Worm (Caenorhabditis elegans) whole organism, young adult: ENCODE results near the gene pcrg-1.

ENCODE experiments used
- F33H1.4 ChIP-seq: fragments of 200-800 bp; sonication (Bioruptor generic); IDR thresholded peaks from 2 replicates; pipeline ENCODE4 v1.3.6; 2022; ENCODE audit warnings: missing genetic modification reagents, missing genetic modification characterization, missing compliant biosample characterization
- F39B2.1 ChIP-seq: fragments of 200-800 bp; sonication (Bioruptor generic); IDR thresholded peaks from 2 replicates; pipeline ENCODE4 v1.3.6; 2022; ENCODE audit warnings: missing genetic modification reagents, missing genetic modification characterization, missing compliant biosample characterization
- F57C9.4 ChIP-seq: sonication (generic microtip); optimal IDR thresholded peaks from 2 replicates; lab custom pipeline; 2017; ENCODE audit warnings: mild to moderate bottlenecking, missing genetic modification characterization, missing compliant biosample characterization
- K11D2.4 ChIP-seq: fragments of 200-800 bp; sonication (Bioruptor generic); IDR thresholded peaks from 2 replicates; pipeline ENCODE4 v1.3.6; 2022; ENCODE audit warnings: missing genetic modification reagents, missing genetic modification characterization, missing compliant biosample characterization
- K12H6.12 ChIP-seq: fragments of 200-800 bp; sonication (Bioruptor generic); optimal IDR thresholded peaks from 2 replicates; lab custom pipeline; 2018; ENCODE audit warnings: mild to moderate bottlenecking, missing genetic modification characterization, missing compliant biosample characterization
- akir-1 ChIP-seq: fragments of 200-800 bp; sonication (Bioruptor generic); optimal IDR thresholded peaks from 2 replicates; lab custom pipeline; 2018; ENCODE audit warnings: mild to moderate bottlenecking, missing genetic modification characterization, moderate library complexity, missing compliant biosample characterization
- atf-7 ChIP-seq: sonication (generic microtip); optimal IDR thresholded peaks from 2 replicates; lab custom pipeline; 2017; ENCODE audit warnings: mild to moderate bottlenecking, missing genetic modification characterization, missing compliant biosample characterization
- attf-3 ChIP-seq: fragments of 200-800 bp; sonication (Bioruptor generic); conservative IDR thresholded peaks from 2 replicates; pipeline ENCODE4 v1.3.6; 2022; ENCODE audit warnings: missing genetic modification reagents, missing genetic modification characterization, missing compliant biosample characterization
- cebp-1 ChIP-seq, 2 experiments: fragments of 200-800 bp in 1 of 2; sonication (Bioruptor generic) in 1 of 2; sonication (generic microtip) in 1 of 2; IDR thresholded peaks in 1 of 2; optimal IDR thresholded peaks in 1 of 2; 2 replicates each; pipeline versions ENCODE4 v1.3.6 to Lab custom; 2017 to 2022; ENCODE audit warnings: missing compliant biosample characterization in 2 of 2, missing genetic modification characterization in 2 of 2, mild to moderate bottlenecking in 1 of 2, missing genetic modification reagents in 1 of 2, moderate library complexity in 1 of 2
- ceh-40 ChIP-seq: fragments of 200-800 bp; sonication (Bioruptor generic); IDR thresholded peaks from 2 replicates; pipeline ENCODE4 v1.3.6; 2022; ENCODE audit warnings: missing genetic modification characterization, missing compliant biosample characterization
- ceh-79 ChIP-seq: sonication (generic microtip); optimal IDR thresholded peaks from 2 replicates; lab custom pipeline; 2017; ENCODE audit warnings: mild to moderate bottlenecking, missing genetic modification characterization, missing compliant biosample characterization
- chd-7 ChIP-seq: sonication (generic microtip); optimal IDR thresholded peaks from 2 replicates; lab custom pipeline; 2016; ENCODE audit warnings: mild to moderate bottlenecking, missing genetic modification characterization, moderate library complexity, missing compliant biosample characterization
- dpff-1 ChIP-seq: sonication (generic microtip); optimal IDR thresholded peaks from 2 replicates; lab custom pipeline; 2017; ENCODE audit warnings: mild to moderate bottlenecking, missing genetic modification characterization, missing compliant biosample characterization
- dpl-1 ChIP-seq: fragments of 150-350 bp; optimal IDR thresholded peaks from 2 replicates; lab custom pipeline; 2014; ENCODE audit warnings: missing biosample characterization, missing genetic modification reagents, missing genetic modification characterization
- efl-1 ChIP-seq: fragments of 150-350 bp; optimal IDR thresholded peaks from 2 replicates; lab custom pipeline; 2014; ENCODE audit warnings: missing biosample characterization, missing genetic modification reagents, missing genetic modification characterization
- egrh-3 ChIP-seq: fragments of 200-800 bp; sonication (Bioruptor generic); IDR thresholded peaks from 2 replicates; pipeline ENCODE4 v1.3.6; 2022; ENCODE audit warnings: missing genetic modification reagents, missing genetic modification characterization, missing compliant biosample characterization
- ekl-4 ChIP-seq: fragments of 200-800 bp; sonication (Bioruptor generic); IDR thresholded peaks from 2 replicates; pipeline ENCODE4 v1.3.6; 2022; ENCODE audit warnings: missing genetic modification reagents, missing genetic modification characterization, missing compliant biosample characterization
- him-1 ChIP-seq: sonication (generic microtip); optimal IDR thresholded peaks from 2 replicates; lab custom pipeline; 2016; ENCODE audit warnings: missing genotype, missing genetic modification reagents, missing genetic modification characterization, missing compliant biosample characterization
- hmg-1.2 ChIP-seq: fragments of 200-800 bp; sonication (Bioruptor generic); IDR thresholded peaks from 2 replicates; pipeline ENCODE4 v1.3.6; 2022; ENCODE audit warnings: missing genetic modification reagents, missing genetic modification characterization, missing compliant biosample characterization
- hsf-1 ChIP-seq: fragments of 200-800 bp; sonication (Bioruptor generic); IDR thresholded peaks from 2 replicates; pipeline ENCODE4 v1.3.6; 2022; ENCODE audit warnings: missing genetic modification reagents, missing genetic modification characterization, missing compliant biosample characterization
- lin-26 ChIP-seq: fragments of 200-800 bp; sonication (Bioruptor generic); IDR thresholded peaks from 2 replicates; pipeline ENCODE4 v1.3.6; 2022; ENCODE audit warnings: missing genetic modification reagents, missing genetic modification characterization, missing compliant biosample characterization
- lsl-1 ChIP-seq: fragments of 200-800 bp; sonication (Bioruptor generic); optimal IDR thresholded peaks from 2 replicates; lab custom pipeline; 2018; ENCODE audit warnings: mild to moderate bottlenecking, missing genetic modification characterization, moderate library complexity, missing compliant biosample characterization
- mel-28 ChIP-seq: sonication (generic microtip); optimal IDR thresholded peaks from 2 replicates; lab custom pipeline; 2016; ENCODE audit warnings: borderline replicate concordance, mild to moderate bottlenecking, missing genetic modification characterization, missing compliant biosample characterization
- nfya-1 ChIP-seq: sonication (generic microtip); optimal IDR thresholded peaks from 2 replicates; lab custom pipeline; 2017; ENCODE audit warnings: antibody characterized with exemption, missing compliant biosample characterization, missing genetic modification characterization, borderline replicate concordance; ENCODE audit not compliant: insufficient read depth
- nhr-90 ChIP-seq: sonication (generic microtip); optimal IDR thresholded peaks from 2 replicates; lab custom pipeline; 2016; ENCODE audit warnings: missing genotype, mild to moderate bottlenecking, missing genetic modification characterization, missing compliant biosample characterization
- pha-4 ChIP-seq: fragments of 150-350 bp; sonication (generic microtip); optimal IDR thresholded peaks from 2 replicates; lab custom pipeline; 2014; ENCODE audit warnings: missing biosample characterization, missing genetic modification reagents, missing genetic modification characterization
- rpc-1 ChIP-seq, 2 experiments: fragments of 150-350 bp in 1 of 2; sonication (generic microtip) in 1 of 2; optimal IDR thresholded peaks; 2 replicates each; lab custom pipeline; 2014 to 2018; ENCODE audit warnings: missing biosample characterization in 1 of 2, missing genetic modification characterization in 1 of 2, missing genetic modification reagents in 1 of 2, missing genotype in 1 of 2
- snpc-1.1 ChIP-seq: sonication (generic microtip); optimal IDR thresholded peaks from 2 replicates; lab custom pipeline; 2017; ENCODE audit warnings: missing genetic modification characterization, mild to moderate bottlenecking, missing compliant biosample characterization, antibody characterized with exemption, moderate library complexity, missing genotype, missing genetic modification reagents; ENCODE audit not compliant: insufficient read depth
- snpc-4 ChIP-seq, 5 experiments: fragments of 150-350 bp in 1 of 5; sonication (generic microtip) in 4 of 5; optimal IDR thresholded peaks; 2 replicates each; lab custom pipeline; 2014 to 2018; ENCODE audit warnings: missing genetic modification characterization in 5 of 5, missing biosample characterization in 3 of 5, antibody characterized with exemption in 2 of 5, mild to moderate bottlenecking in 2 of 5, missing compliant biosample characterization in 2 of 5, missing genotype in 2 of 5, moderate library complexity in 2 of 5, missing genetic modification reagents in 1 of 5
- tbp1 ChIP-seq: fragments of 200-800 bp; sonication (Bioruptor generic); optimal IDR thresholded peaks from 2 replicates; lab custom pipeline; 2018; ENCODE audit warnings: mild to moderate bottlenecking, missing genetic modification characterization, missing compliant biosample characterization
- tlf-1 ChIP-seq: fragments of 200-800 bp; sonication (Bioruptor generic); optimal IDR thresholded peaks from 2 replicates; lab custom pipeline; 2018; ENCODE audit warnings: mild to moderate bottlenecking, missing genetic modification characterization, missing compliant biosample characterization
- unc-130 ChIP-seq: sonication (generic microtip); optimal IDR thresholded peaks from 2 replicates; lab custom pipeline; 2016; ENCODE audit warnings: missing genetic modification reagents, missing genetic modification characterization, missing compliant biosample characterization
- unc-62 ChIP-seq: fragments of 150-350 bp; optimal IDR thresholded peaks from 2 replicates; lab custom pipeline; 2014; ENCODE audit warnings: missing biosample characterization, missing genetic modification reagents, missing genetic modification characterization
- zim-3 ChIP-seq: sonication (generic microtip); optimal IDR thresholded peaks from 2 replicates; lab custom pipeline; 2017; ENCODE audit warnings: mild to moderate bottlenecking, missing genetic modification characterization, moderate library complexity, missing compliant biosample characterization
- ztf-18 ChIP-seq: sonication (generic microtip); optimal IDR thresholded peaks from 2 replicates; lab custom pipeline; 2016; ENCODE audit warnings: missing genotype, mild to moderate bottlenecking, missing genetic modification characterization, missing compliant biosample characterization
- ztf-22 ChIP-seq: fragments of 200-800 bp; sonication (Bioruptor generic); optimal IDR thresholded peaks from 2 replicates; lab custom pipeline; 2018; ENCODE audit warnings: mild to moderate bottlenecking, missing genetic modification characterization, moderate library complexity, missing compliant biosample characterization

pcrg-1 gene

ce11 chrII:7183493-7184272, 16.7 kb upstream of the pcrg-1 start, which contains the start of gene pdl-1 (continued):
- TF ChIP-seq attf-3 (GFP tag; lab: Robert Waterston, UW) (peak; percentile 71), ceh-40 (GFP tag; lab: Robert Waterston, UW) (peak; percentile 91), K12H6.12 (peak; percentile 77), hsf-1 (GFP tag; lab: Robert Waterston, UW) (peak; percentile 50; the same call in 1 of the 2 replicates), akir-1 (GFP tag; lab: Kevin White, UChicago) (peak; percentile 73), dpl-1 (no peak), ztf-22 (GFP tag; lab: Kevin White, UChicago) (peak; percentile 44), snpc-1.1 (peak; percentile 59), zim-3 (tag; lab: Kevin White, UChicago) (peak; percentile 86), nfya-1 (tag; lab: Kevin White, UChicago) (no peak), efl-1 (GFP tag; lab: Kevin White, UChicago) (no peak), ekl-4 (GFP tag; lab: Robert Waterston, UW) (peak; percentile 88), ztf-18 (tag; lab: Kevin White, UChicago) (peak; percentile 80), F39B2.1 (GFP tag; lab: Robert Waterston, UW) (no peak), F33H1.4 (GFP tag; lab: Robert Waterston, UW) (peak; percentile 47; the same call in 1 of the 2 replicates), unc-62 (no peak), mel-28 (peak; percentile 57), cebp-1 (GFP tag; IDR thresholded peaks at IDR 0.05; lab: Robert Waterston, UW) (no peak), cebp-1 (tag; optimal IDR thresholded peaks at IDR 0.05; lab: Kevin White, UChicago) (peak; percentile 80), K11D2.4 (GFP tag; lab: Robert Waterston, UW) (peak; percentile 71; the same call in 1 of the 2 replicates), dpff-1 (tag; lab: Kevin White, UChicago) (peak; percentile 13), ceh-79 (tag; lab: Kevin White, UChicago) (peak; percentile 91), lin-26 (peak; percentile 96), atf-7 (peak; percentile 85), snpc-4 (GFP tag; optimal IDR thresholded peaks at IDR 0.05; lab: Kevin White, UChicago) (peak; percentile 53), snpc-4 (tag; optimal IDR thresholded peaks at IDR 0.05; lab: Kevin White, UChicago) (peak; percentile 67 to 83 (median 80)), him-1 (tag; lab: Kevin White, UChicago) (peak; percentile 97), chd-7 (peak; percentile 86), egrh-3 (peak; percentile 57), hmg-1.2 (GFP tag; lab: Robert Waterston, UW) (peak; percentile 78), lsl-1 (GFP tag; lab: Kevin White, UChicago) (peak; percentile 60), rpc-1 (optimal IDR thresholded peaks at IDR 0.05; lab: Kevin White, UChicago) (peak; percentile 99), rpc-1 (tag; optimal IDR thresholded peaks at IDR 0.05; lab: Kevin White, UChicago) (peak; percentile 98), nhr-90 (tag; lab: Kevin White, UChicago) (peak; percentile 91), unc-130 (GFP tag; lab: Kevin White, UChicago) (peak; percentile 64), F57C9.4 (tag; lab: Kevin White, UChicago) (peak; percentile 65), tlf-1 (peak; percentile 39), tbp1 (GFP tag; lab: Kevin White, UChicago) (peak; percentile 96), pha-4 (tag; lab: Kevin White, UChicago) (no peak)
